Fruit fly (Drosophila melanogaster) whole organism, pupa: ENCODE measurements around the gene CNMa.

Experiments used
- CG12605 ChIP-seq: fragments of 200-800 bp; sonication (Bioruptor generic); IDR thresholded peaks from 2 replicates; pipeline ENCODE4 v1.3.6; 2022; ENCODE audit warnings: missing biosample characterization, missing genetic modification characterization
- CG14655 ChIP-seq: fragments of 200-800 bp; sonication (Bioruptor generic); optimal IDR thresholded peaks from 3 replicates; lab custom pipeline; 2017; ENCODE audit warnings: mild to moderate bottlenecking, missing biosample characterization, missing genetic modification reagents, missing genetic modification characterization
- CG15710 ChIP-seq: fragments of 200-800 bp; sonication (Bioruptor generic); optimal IDR thresholded peaks from 2 replicates; lab custom pipeline; 2018; ENCODE audit warnings: missing biosample characterization, mild to moderate bottlenecking, missing genetic modification characterization, moderate library complexity
- CG34367 ChIP-seq: fragments of 200-800 bp; sonication (Bioruptor generic); optimal IDR thresholded peaks from 2 replicates; lab custom pipeline; 2018; ENCODE audit warnings: missing biosample characterization, mild to moderate bottlenecking, missing genetic modification characterization
- CG4496 ChIP-seq: fragments of 200-800 bp; sonication (Bioruptor generic); IDR thresholded peaks from 3 replicates; pipeline ENCODE4 v1.3.6; 2022; ENCODE audit warnings: missing biosample characterization, missing genetic modification characterization
- CG8301 ChIP-seq: fragments of 200-800 bp; sonication (Bioruptor generic); optimal IDR thresholded peaks from 2 replicates; lab custom pipeline; 2018; ENCODE audit warnings: missing biosample characterization, mild to moderate bottlenecking, missing genetic modification characterization
- D1 ChIP-seq: fragments of 200-800 bp; sonication (Bioruptor generic); optimal IDR thresholded peaks from 2 replicates; lab custom pipeline; 2018; ENCODE audit warnings: missing biosample characterization, mild to moderate bottlenecking, missing genetic modification characterization, moderate library complexity
- Pif1A ChIP-seq: fragments of 200-800 bp; sonication (Bioruptor generic); optimal IDR thresholded peaks from 3 replicates; lab custom pipeline; 2016; ENCODE audit warnings: missing biosample characterization, missing genetic modification characterization
- Pif1B ChIP-seq: fragments of 200-800 bp; sonication (Bioruptor generic); optimal IDR thresholded peaks from 3 replicates; lab custom pipeline; 2016; ENCODE audit warnings: missing biosample characterization, missing genetic modification characterization
- gl ChIP-seq: fragments of 200-800 bp; sonication (Bioruptor generic); optimal IDR thresholded peaks from 2 replicates; lab custom pipeline; 2018; ENCODE audit warnings: missing biosample characterization, mild to moderate bottlenecking, missing genetic modification characterization
- rn ChIP-seq: fragments of 200-800 bp; sonication (Bioruptor generic); IDR thresholded peaks from 2 replicates; pipeline ENCODE4 v1.3.6; 2022; ENCODE audit warnings: missing biosample characterization, missing genetic modification characterization

DNA sequence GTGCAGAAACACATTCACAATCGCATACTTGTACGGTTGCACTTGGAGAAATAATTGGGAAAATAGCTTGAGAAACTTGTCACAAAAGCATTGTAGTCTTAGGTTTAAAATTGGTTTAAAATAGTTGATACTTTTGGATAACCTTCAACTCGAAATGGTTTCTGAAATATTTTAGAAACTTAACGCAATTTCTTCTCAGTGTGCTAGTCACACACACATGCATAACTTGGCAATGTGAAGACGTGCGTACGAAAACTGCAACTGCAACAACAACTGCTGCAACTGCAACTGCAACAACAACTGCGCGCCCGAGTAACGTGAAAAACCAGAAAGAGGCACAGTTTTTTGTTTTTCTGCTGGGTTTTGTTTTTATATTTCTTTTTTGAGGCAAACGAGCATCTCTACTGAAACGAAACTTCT lies 30.7 kb upstream of the CNMa start:
- TF ChIP-seq D1 (tag; lab: Kevin White, UChicago) (peak; percentile 90), CG8301 (peak; percentile 99), CG4496 (GFP tag; lab: Robert Waterston, UW) (peak; percentile 99), CG14655 (GFP tag; lab: Kevin White, UChicago) (peak; percentile 99), Pif1B (peak; percentile 97), gl (peak; percentile 95), CG12605 (peak; percentile 97), Pif1A (GFP tag; lab: Kevin White, UChicago) (peak; percentile 98), rn (GFP tag; lab: Robert Waterston, UW) (peak; percentile 97), CG34367 (tag; lab: Kevin White, UChicago) (peak; percentile 98), CG15710 (tag; lab: Kevin White, UChicago) (peak; percentile 97)
